Fruit fly (Drosophila melanogaster): ENCODE results near the gene CG34124.

Gene CG34124

dm6 chr2L:5000919-5001581 is 42.8 kb downstream of the CG34124 start (continued):
- peak; percentile 13; the same call in 1 of the 2 replicates for TF ChIP-seq bbx (GFP tag; IDR thresholded peaks at IDR 0.05; ENCODE audit: partially characterized antibody)
- peak; percentile 36 for TF ChIP-seq bigmax (GFP tag; optimal IDR thresholded peaks at IDR 0.05)
- TF ChIP-seq wdn (GFP tag; IDR thresholded peaks at IDR 0.05), result no peak
- TF ChIP-seq CG4617 (GFP tag; optimal IDR thresholded peaks at IDR 0.05; ENCODE audit: borderline replicate concordance), result no peak
- TF ChIP-seq pros (GFP tag; optimal IDR thresholded peaks at IDR 0.05), result peak; percentile 65
- TF ChIP-seq CG34376 (GFP tag; optimal IDR thresholded peaks at IDR 0.05), result no peak
- no peak for TF ChIP-seq CG11093 (GFP tag; IDR thresholded peaks at IDR 0.05)
- peak; percentile 10 for TF ChIP-seq kni (GFP tag; optimal IDR thresholded peaks at IDR 0.05)
- TF ChIP-seq ap (GFP tag; IDR thresholded peaks at IDR 0.05), result peak; percentile 53; the same call in 1 of the 2 replicates
- peak; percentile 6 for TF ChIP-seq vvl (GFP tag; IDR thresholded peaks at IDR 0.05)
- no peak for TF ChIP-seq oc (tag; optimal IDR thresholded peaks at IDR 0.05)
- 0 out of 2 replicates have a peak, but pooled peaks have one; percentile 20 for TF ChIP-seq CG4360 (GFP tag; IDR thresholded peaks at IDR 0.05)
- TF ChIP-seq vnd (GFP tag; IDR thresholded peaks at IDR 0.05; ENCODE audit: partially characterized antibody), result peak; percentile 48; the same call in 2 of the 3 replicates
- TF ChIP-seq CG6791 (GFP tag; IDR thresholded peaks at IDR 0.05; ENCODE audit: partially characterized antibody), result peak; percentile 60; the same call in 1 of the 3 replicates
- no peak for TF ChIP-seq dm (GFP tag; optimal IDR thresholded peaks at IDR 0.05)
- TF ChIP-seq Eip74EF (GFP tag; optimal IDR thresholded peaks at IDR 0.05), result peak in 1 of 2 experiments; percentile 100
- TF ChIP-seq Awh (GFP tag; IDR thresholded peaks at IDR 0.05), result peak; percentile 8; the same call in 1 of the 2 replicates
- peak; percentile 28; the same call in 1 of the 3 replicates for TF ChIP-seq ken (GFP tag; IDR thresholded peaks at IDR 0.05)
- peak; percentile 31; the same call in 1 of the 2 replicates for TF ChIP-seq Dref (GFP tag; IDR thresholded peaks at IDR 0.05)
- peak; percentile 52; the same call in 1 of the 2 replicates for TF ChIP-seq Adf1 (GFP tag; IDR thresholded peaks at IDR 0.05)
- TF ChIP-seq lmd (GFP tag; IDR thresholded peaks at IDR 0.05), result peak; percentile 20
- peak; percentile 81 for TF ChIP-seq HmgD (GFP tag; optimal IDR thresholded peaks at IDR 0.05)
- peak; percentile 68; the same call in 2 of the 3 replicates for TF ChIP-seq CG11456 (GFP tag; IDR thresholded peaks at IDR 0.05)
- no peak for TF ChIP-seq CG4707 (GFP tag; optimal IDR thresholded peaks at IDR 0.05)
- TF ChIP-seq kah (GFP tag; optimal IDR thresholded peaks at IDR 0.05), result no peak
- TF ChIP-seq inv (GFP tag; IDR thresholded peaks at IDR 0.05; ENCODE audit: partially characterized antibody), result 0 out of 2 replicates have a peak, but pooled peaks have one; percentile 10
- no peak for TF ChIP-seq fd96Cb (tag; optimal IDR thresholded peaks at IDR 0.05)
- TF ChIP-seq ci (GFP tag; IDR thresholded peaks at IDR 0.05), result peak; percentile 77
- TF ChIP-seq CG4404 (GFP tag; IDR thresholded peaks at IDR 0.05), result peak; percentile 29; the same call in 1 of the 2 replicates
- TF ChIP-seq lilli (GFP tag; optimal IDR thresholded peaks at IDR 0.05), result no peak
- TF ChIP-seq Ets65A (GFP tag), result peak; percentile 73
- TF ChIP-seq CG8388 (GFP tag; optimal IDR thresholded peaks at IDR 0.05), result no peak
- no peak for TF ChIP-seq CG18599 (GFP tag; optimal IDR thresholded peaks at IDR 0.05)
- TF ChIP-seq tx (GFP tag; optimal IDR thresholded peaks at IDR 0.05), result no peak
- 0 out of 3 replicates have a peak, but pooled peaks have one; percentile 7 for TF ChIP-seq sr (GFP tag; IDR thresholded peaks at IDR 0.05)
- TF ChIP-seq tgo (GFP tag; IDR thresholded peaks at IDR 0.05), result no peak; the same call in 2 of the 3 replicates
- TF ChIP-seq CG30431 (GFP tag; optimal IDR thresholded peaks at IDR 0.05), result no peak
- no peak for TF ChIP-seq CG15601 (tag; optimal IDR thresholded peaks at IDR 0.05)
- TF ChIP-seq Fer2 (tag; optimal IDR thresholded peaks at IDR 0.05), result no peak
- TF ChIP-seq tap (tag; optimal IDR thresholded peaks at IDR 0.05), result no peak
- TF ChIP-seq CG31365 (tag; optimal IDR thresholded peaks at IDR 0.05), result peak; percentile 100
- no peak for TF ChIP-seq schlank (tag; optimal IDR thresholded peaks at IDR 0.05)
- TF ChIP-seq CG42726 (GFP tag; IDR thresholded peaks at IDR 0.05; ENCODE audit: partially characterized antibody), result peak; percentile 87
- TF ChIP-seq exex (tag; optimal IDR thresholded peaks at IDR 0.05), result no peak
- TF ChIP-seq prd (optimal IDR thresholded peaks at IDR 0.05), result no peak
- peak; percentile 74 for TF ChIP-seq prd (GFP tag; IDR thresholded peaks at IDR 0.05)
- no peak for TF ChIP-seq zen (tag; optimal IDR thresholded peaks at IDR 0.05)
- TF ChIP-seq Bdp1 (GFP tag; optimal IDR thresholded peaks at IDR 0.05), result no peak
- peak; percentile 72 for TF ChIP-seq zfh1 (GFP tag; IDR thresholded peaks at IDR 0.05)

All from whole organism, embryonic.